Fruit fly (Drosophila melanogaster) whole organism, wandering third instar larva: ENCODE measurements around the gene CG33159.
A peak's percentile ranks its signal among the peaks of the same experiment; 100 is the strongest.

Experiments used
- Abd-B ChIP-seq: fragments of >200 bp; optimal IDR thresholded peaks from 2 replicates; lab custom pipeline; 2017; ENCODE audit warnings: missing biosample characterization, missing genetic modification characterization
- CG32264 ChIP-seq: fragments of 200-800 bp; sonication (Bioruptor generic); optimal IDR thresholded peaks from 2 replicates; lab custom pipeline; 2016; ENCODE audit warnings: missing biosample characterization, missing genetic modification characterization
- CG9705 ChIP-seq: fragments of 200-800 bp; sonication (Bioruptor generic); optimal IDR thresholded peaks from 2 replicates; lab custom pipeline; 2018; ENCODE audit warnings: missing biosample characterization, mild to moderate bottlenecking, missing genetic modification characterization
- CrebA ChIP-seq: fragments of 200-800 bp; sonication (Bioruptor generic); optimal IDR thresholded peaks from 2 replicates; lab custom pipeline; 2016; ENCODE audit warnings: missing biosample characterization, mild to moderate bottlenecking, missing genetic modification characterization, borderline replicate concordance
- Dfd ChIP-seq: fragments of >200 bp; optimal IDR thresholded peaks from 2 replicates; lab custom pipeline; 2017; ENCODE audit warnings: missing biosample characterization, missing genetic modification characterization
- Dif ChIP-seq: fragments of 200-275, 200-300 bp; sonication (Bioruptor generic); optimal IDR thresholded peaks from 2 replicates; lab custom pipeline; 2018; ENCODE audit warnings: missing biosample characterization, missing genetic modification characterization; ENCODE audit not compliant: partially characterized antibody
- GATAd ChIP-seq: sonication (Bioruptor generic); optimal IDR thresholded peaks from 2 replicates; lab custom pipeline; 2016; ENCODE audit warnings: missing biosample characterization, missing genetic modification characterization
- HLH106 ChIP-seq: fragments of 200-800 bp; optimal IDR thresholded peaks from 3 replicates; lab custom pipeline; 2019; ENCODE audit warnings: missing biosample characterization, mild to moderate bottlenecking, missing genetic modification characterization, moderate library complexity
- Hnf4 ChIP-seq: fragments of 200-800 bp; sonication (Bioruptor generic); optimal IDR thresholded peaks from 2 replicates; lab custom pipeline; 2016; ENCODE audit warnings: missing biosample characterization, mild to moderate bottlenecking, missing genetic modification characterization
- Hr78 ChIP-seq: fragments of >200 bp; optimal IDR thresholded peaks from 2 replicates; lab custom pipeline; 2017; ENCODE audit warnings: missing biosample characterization, missing genetic modification characterization
- Hr83 ChIP-seq: fragments of 200-300 bp; sonication (Bioruptor generic); optimal IDR thresholded peaks from 2 replicates; lab custom pipeline; 2016; ENCODE audit warnings: missing biosample characterization, mild to moderate bottlenecking, missing genetic modification characterization, moderate library complexity; ENCODE audit not compliant: poor library complexity, severe bottlenecking
- Jra ChIP-seq: sonication (Bioruptor generic); optimal IDR thresholded peaks from 2 replicates; lab custom pipeline; 2016; ENCODE audit warnings: missing biosample characterization, missing genetic modification characterization
- Mio ChIP-seq: sonication (Bioruptor generic); optimal IDR thresholded peaks from 2 replicates; lab custom pipeline; 2016; ENCODE audit warnings: missing biosample characterization, missing genetic modification characterization
- Myc ChIP-seq: fragments of >200 bp; optimal IDR thresholded peaks from 2 replicates; lab custom pipeline; 2017
- N ChIP-seq: fragments of >200 bp; optimal IDR thresholded peaks from 2 replicates; lab custom pipeline; 2018; ENCODE audit warnings: missing biosample characterization, missing external identifiers, missing genetic modification characterization
- OdsH ChIP-seq: fragments of 200-800 bp; sonication (Bioruptor generic); optimal IDR thresholded peaks from 2 replicates; lab custom pipeline; 2016; ENCODE audit warnings: missing biosample characterization, mild to moderate bottlenecking, missing genetic modification characterization
- Rel ChIP-seq, 2 experiments: fragments of 200-800 bp; sonication (Bioruptor generic) in 1 of 2; optimal IDR thresholded peaks; 2 replicates in 1 of 2; 3 replicates in 1 of 2; lab custom pipeline; 2016 to 2019; ENCODE audit warnings: mild to moderate bottlenecking in 2 of 2, missing biosample characterization in 2 of 2, missing genetic modification characterization in 2 of 2, moderate library complexity in 1 of 2
- Sp1 ChIP-seq: fragments of 200-800 bp; sonication (Bioruptor generic); optimal IDR thresholded peaks from 3 replicates; lab custom pipeline; 2019; ENCODE audit warnings: missing biosample characterization, mild to moderate bottlenecking, missing genetic modification characterization, moderate library complexity
- Vsx2 ChIP-seq: fragments of 200-300, 225-300 bp; sonication (Bioruptor generic); optimal IDR thresholded peaks from 2 replicates; lab custom pipeline; 2018; ENCODE audit warnings: missing biosample characterization, missing genetic modification characterization; ENCODE audit not compliant: partially characterized antibody
- br ChIP-seq: fragments of 200-800 bp; sonication (Bioruptor generic); optimal IDR thresholded peaks from 2 replicates; lab custom pipeline; 2016; ENCODE audit warnings: missing biosample characterization, missing genetic modification characterization
- brk ChIP-seq: fragments of 200-800 bp; sonication (Bioruptor generic); optimal IDR thresholded peaks from 2 replicates; lab custom pipeline; 2016; ENCODE audit warnings: missing biosample characterization, mild to moderate bottlenecking, missing genetic modification characterization
- dl ChIP-seq, 2 experiments: fragments of 175-275, 200-275 bp in 1 of 2; fragments of 200-275 bp in 1 of 2; sonication (Bioruptor generic); optimal IDR thresholded peaks; lab custom pipeline; 2018; ENCODE audit warnings: mild to moderate bottlenecking in 2 of 2, missing biosample characterization in 2 of 2, missing genetic modification characterization in 2 of 2, moderate library complexity in 2 of 2; ENCODE audit not compliant: partially characterized antibody in 2 of 2, insufficient read depth in 1 of 2
- dmrt93B ChIP-seq: fragments of 200-800 bp; sonication (Bioruptor generic); optimal IDR thresholded peaks from 2 replicates; lab custom pipeline; 2018; ENCODE audit warnings: missing biosample characterization, mild to moderate bottlenecking, missing genetic modification characterization
- dsf ChIP-seq: sonication (Bioruptor generic); optimal IDR thresholded peaks from 2 replicates; lab custom pipeline; 2016; ENCODE audit warnings: missing biosample characterization, missing genetic modification characterization, borderline replicate concordance
- ey ChIP-seq: fragments of 200-800 bp; sonication (Bioruptor generic); optimal IDR thresholded peaks from 2 replicates; lab custom pipeline; 2016; ENCODE audit warnings: missing biosample characterization, missing genetic modification characterization
- foxo ChIP-seq, 2 experiments: fragments of 200-800 bp; sonication (Bioruptor generic); optimal IDR thresholded peaks; 2 replicates in 1 of 2; 3 replicates in 1 of 2; lab custom pipeline; 2016 to 2017; ENCODE audit warnings: missing biosample characterization in 2 of 2, missing genetic modification characterization in 2 of 2
- fru ChIP-seq: fragments of 200-800 bp; sonication (Bioruptor generic); optimal IDR thresholded peaks from 3 replicates; lab custom pipeline; 2016; ENCODE audit warnings: missing biosample characterization, mild to moderate bottlenecking, missing genetic modification characterization
- h ChIP-seq: fragments of 200-800 bp; sonication (Bioruptor generic); optimal IDR thresholded peaks from 3 replicates; lab custom pipeline; 2016; ENCODE audit warnings: missing biosample characterization, mild to moderate bottlenecking, missing genetic modification characterization
- jim ChIP-seq: fragments of 175-275, 200-325 bp; sonication (Bioruptor generic); optimal IDR thresholded peaks from 2 replicates; lab custom pipeline; 2016; ENCODE audit warnings: missing biosample characterization, mild to moderate bottlenecking, missing genetic modification characterization
- lola ChIP-seq: fragments of >200 bp; optimal IDR thresholded peaks from 2 replicates; lab custom pipeline; 2017; ENCODE audit warnings: missing biosample characterization, missing genetic modification characterization
- pan ChIP-seq: fragments of >200 bp; optimal IDR thresholded peaks from 2 replicates; lab custom pipeline; 2017
- psq ChIP-seq: fragments of 200-800 bp; sonication (Bioruptor generic); optimal IDR thresholded peaks from 3 replicates; lab custom pipeline; 2017; ENCODE audit warnings: missing biosample characterization, mild to moderate bottlenecking, missing genetic modification characterization, moderate library complexity
- rgr ChIP-seq: fragments of 200-800 bp; sonication (Bioruptor generic); optimal IDR thresholded peaks from 3 replicates; lab custom pipeline; 2016; ENCODE audit warnings: missing biosample characterization, mild to moderate bottlenecking, missing genetic modification characterization
- sage ChIP-seq: fragments of 200-800 bp; sonication (Bioruptor generic); optimal IDR thresholded peaks from 2 replicates; lab custom pipeline; 2016; ENCODE audit warnings: missing biosample characterization, mild to moderate bottlenecking, missing genetic modification characterization
- sv ChIP-seq: fragments of 200-800 bp; sonication (Bioruptor generic); optimal IDR thresholded peaks from 3 replicates; lab custom pipeline; 2016; ENCODE audit warnings: missing biosample characterization, missing genetic modification characterization
- tai ChIP-seq: sonication (Bioruptor generic); optimal IDR thresholded peaks from 2 replicates; lab custom pipeline; 2016; ENCODE audit warnings: missing biosample characterization, missing genetic modification characterization
- usp ChIP-seq: fragments of >200 bp; optimal IDR thresholded peaks from 2 replicates; lab custom pipeline; 2017; ENCODE audit warnings: missing biosample characterization, missing genetic modification characterization
- woc ChIP-seq: sonication (Bioruptor generic); optimal IDR thresholded peaks from 2 replicates; lab custom pipeline; 2016; ENCODE audit warnings: missing biosample characterization, mild to moderate bottlenecking, missing genetic modification characterization

Gene CG33159

dm6 chr3L:3250922-3251658 is 46.8 kb upstream of the CG33159 start (continued):
- TF ChIP-seq sv (GFP tag; lab: Kevin White, UChicago): no peak

- TF ChIP-seq Jra (no peak), woc (GFP tag; lab: Kevin White, UChicago) (no peak), Hr83 (peak; percentile 79), Sp1 (GFP tag; lab: Kevin White, UChicago) (no peak), HLH106 (tag; lab: Kevin White, UChicago) (peak; percentile 27), dsf (GFP tag; lab: Kevin White, UChicago) (no peak), br (GFP tag; lab: Kevin White, UChicago) (no peak), Dif (GFP tag; lab: Kevin White, UChicago) (peak; percentile 15), Abd-B (no peak), N (GFP tag; lab: Kevin White, UChicago) (no peak), sage (GFP tag; lab: Kevin White, UChicago) (no peak), Rel (GFP tag; optimal IDR thresholded peaks at IDR 0.05; lab: Kevin White, UChicago) (no peak), Rel (tag; optimal IDR thresholded peaks at IDR 0.05; lab: Kevin White, UChicago) (no peak), lola (GFP tag; lab: Kevin White, UChicago) (no peak), fru (GFP tag; lab: Kevin White, UChicago) (no peak), dl (GFP tag; optimal IDR thresholded peaks at IDR 0.05; lab: Kevin White, UChicago; ENCODE audit: insufficient read depth in 1 of 2, partially characterized antibody in 2 of 2) (no peak), h (no peak), GATAd (GFP tag; lab: Kevin White, UChicago) (no peak), tai (GFP tag; lab: Kevin White, UChicago) (peak; percentile 53), OdsH (GFP tag; lab: Kevin White, UChicago) (peak; percentile 49), foxo (GFP tag; optimal IDR thresholded peaks at IDR 0.05; lab: Kevin White, UChicago) (peak in 1 of 2 experiments; percentile 57), brk (peak; percentile 36), dmrt93B (GFP tag; lab: Kevin White, UChicago) (peak; percentile 2), pan (lab: Kevin White, UChicago) (no peak), sv (GFP tag; lab: Kevin White, UChicago) (peak; percentile 97), ey (GFP tag; lab: Kevin White, UChicago) (no peak), Dfd (no peak), CG9705 (GFP tag; lab: Kevin White, UChicago) (no peak), Vsx2 (GFP tag; lab: Kevin White, UChicago) (no peak), Hnf4 (GFP tag; lab: Kevin White, UChicago) (peak; percentile 46), Mio (GFP tag; lab: Kevin White, UChicago) (no peak), rgr (GFP tag; lab: Kevin White, UChicago) (peak; percentile 27), CG32264 (GFP tag; lab: Kevin White, UChicago) (no peak), jim (GFP tag; lab: Kevin White, UChicago) (no peak), psq (GFP tag; lab: Kevin White, UChicago) (peak; percentile 19), CrebA (GFP tag; lab: Kevin White, UChicago) (no peak), Hr78 (GFP tag; lab: Kevin White, UChicago) (no peak), Myc (lab: Kevin White, UChicago) (no peak), usp (GFP tag; lab: Kevin White, UChicago) (no peak)
Observed at dm6 chr3L:3249997-3250774, 45.9 kb upstream of the CG33159 start.
